Worm (Caenorhabditis elegans) whole organism, young adult: ENCODE measurements around the gene F10G7.9.

Experiments
- hmg-1.2 ChIP-seq: fragments of 200-800 bp; sonication (Bioruptor generic); IDR thresholded peaks from 2 replicates; pipeline ENCODE4 v1.3.6; 2022; ENCODE audit warnings: missing genetic modification reagents, missing genetic modification characterization, missing compliant biosample characterization
- lin-54 ChIP-seq: fragments of 200-800 bp; sonication (Bioruptor generic); optimal IDR thresholded peaks from 2 replicates; lab custom pipeline; 2018; ENCODE audit warnings: mild to moderate bottlenecking, missing genetic modification characterization, missing compliant biosample characterization
- madf-6 ChIP-seq: fragments of 200-800 bp; sonication (Bioruptor generic); IDR thresholded peaks from 2 replicates; pipeline ENCODE4 v1.3.6; 2022; ENCODE audit warnings: missing genetic modification reagents, missing genetic modification characterization, missing compliant biosample characterization
- tlf-1 ChIP-seq: fragments of 200-800 bp; sonication (Bioruptor generic); optimal IDR thresholded peaks from 2 replicates; lab custom pipeline; 2018; ENCODE audit warnings: mild to moderate bottlenecking, missing genetic modification characterization, missing compliant biosample characterization
- unc-62 ChIP-seq: fragments of 150-350 bp; optimal IDR thresholded peaks from 2 replicates; lab custom pipeline; 2014; ENCODE audit warnings: missing biosample characterization, missing genetic modification reagents, missing genetic modification characterization
- ztf-22 ChIP-seq: fragments of 200-800 bp; sonication (Bioruptor generic); optimal IDR thresholded peaks from 2 replicates; lab custom pipeline; 2018; ENCODE audit warnings: mild to moderate bottlenecking, missing genetic modification characterization, moderate library complexity, missing compliant biosample characterization

- no peak for TF ChIP-seq madf-6 (GFP tag; lab: Robert Waterston, UW)
- no peak for TF ChIP-seq hmg-1.2 (GFP tag; lab: Robert Waterston, UW)
- TF ChIP-seq ztf-22 = no peak
- no peak for TF ChIP-seq lin-54 (GFP tag; lab: Kevin White, UChicago)
- TF ChIP-seq unc-62 (GFP tag; lab: Kevin White, UChicago) = no peak
- no peak for TF ChIP-seq tlf-1 (GFP tag; lab: Kevin White, UChicago)
Observed at ce11 chrII:4683693-4684092, 22.6 kb downstream of the F10G7.9 start, which contains the start of gene sre-40.
